Worm (Caenorhabditis elegans): ENCODE data around the gene srw-91.

DNA sequence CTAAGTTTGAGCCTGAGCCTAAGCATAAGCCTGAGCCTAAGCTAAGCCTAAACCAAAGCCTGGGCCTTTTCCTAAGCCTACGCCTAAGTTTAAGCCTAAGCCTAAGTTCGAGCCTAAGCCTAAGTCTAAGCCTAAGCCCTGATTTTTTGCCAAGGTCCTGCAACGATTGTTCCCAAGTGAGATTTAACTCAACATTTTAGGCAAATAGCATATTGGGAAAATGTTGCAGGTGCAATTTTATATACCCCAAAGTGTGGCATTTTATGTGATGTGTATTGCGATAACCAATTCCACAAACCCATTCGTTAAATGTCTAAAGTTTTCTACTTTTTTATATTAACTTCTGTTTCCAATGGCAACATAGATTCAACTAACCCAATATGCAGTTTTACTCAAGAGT, 18.4 kb downstream of the srw-91 start, which contains the start of gene irld-40:
- TF ChIP-seq dmd-4 (tag; optimal IDR thresholded peaks at IDR 0.05) (no peak), nhr-77 (tag; optimal IDR thresholded peaks at IDR 0.05) (no peak)
